Fruit fly (Drosophila melanogaster) whole organism, prepupa: ENCODE data around the gene Cyp4ac1.

ENCODE experiments used
- Blimp-1 ChIP-seq: fragments of 200-800 bp; sonication (Bioruptor generic); optimal IDR thresholded peaks from 3 replicates; lab custom pipeline; 2017; ENCODE audit warnings: missing biosample characterization, missing genetic modification characterization, mild to moderate bottlenecking, moderate library complexity, missing genetic modification reagents
- CG10631 ChIP-seq: fragments of 200-800 bp; sonication (Bioruptor generic); optimal IDR thresholded peaks from 2 replicates; lab custom pipeline; 2016; ENCODE audit warnings: missing biosample characterization, missing genetic modification characterization
- CG10669 ChIP-seq: fragments of 200-800 bp; sonication (Bioruptor generic); optimal IDR thresholded peaks from 3 replicates; lab custom pipeline; 2018; ENCODE audit warnings: missing biosample characterization, mild to moderate bottlenecking, missing genetic modification characterization, moderate library complexity
- CG11294 ChIP-seq: fragments of 200-800 bp; sonication (Bioruptor generic); IDR thresholded peaks from 2 replicates; pipeline ENCODE4 v1.3.6; 2022; ENCODE audit warnings: missing biosample characterization, missing genetic modification characterization
- CG11762 ChIP-seq: fragments of 200-800 bp; sonication (Bioruptor generic); optimal IDR thresholded peaks from 3 replicates; lab custom pipeline; 2016; ENCODE audit warnings: missing biosample characterization, missing genetic modification characterization; ENCODE audit not compliant: insufficient read depth
- CG11902 ChIP-seq: fragments of 200-800 bp; sonication (Bioruptor generic); optimal IDR thresholded peaks from 3 replicates; lab custom pipeline; 2016; ENCODE audit warnings: missing biosample characterization, missing genetic modification characterization
- CG15336 ChIP-seq: fragments of 200-800 bp; sonication (Bioruptor generic); IDR thresholded peaks from 2 replicates; pipeline ENCODE4 v1.3.6; 2022; ENCODE audit warnings: missing biosample characterization, missing genetic modification characterization
- CG1621 ChIP-seq: fragments of 200-800 bp; sonication (Bioruptor generic); optimal IDR thresholded peaks from 3 replicates; lab custom pipeline; 2018; ENCODE audit warnings: missing biosample characterization, mild to moderate bottlenecking, missing genetic modification characterization
- CG16779 ChIP-seq: fragments of 200-800 bp; sonication (Bioruptor generic); optimal IDR thresholded peaks from 3 replicates; lab custom pipeline; 2017; ENCODE audit warnings: missing biosample characterization, mild to moderate bottlenecking, missing genetic modification characterization
- CG31627 ChIP-seq: fragments of 200-800 bp; sonication (Bioruptor generic); optimal IDR thresholded peaks from 3 replicates; lab custom pipeline; 2016; ENCODE audit warnings: missing biosample characterization, missing genetic modification characterization
- CG34406 ChIP-seq: fragments of 200-800 bp; sonication (Bioruptor generic); optimal IDR thresholded peaks from 3 replicates; lab custom pipeline; 2016; ENCODE audit warnings: missing biosample characterization, missing genetic modification characterization
- CG4318 ChIP-seq: fragments of 200-800 bp; sonication (Bioruptor generic); optimal IDR thresholded peaks from 3 replicates; lab custom pipeline; 2017; ENCODE audit warnings: missing biosample characterization, mild to moderate bottlenecking, missing genetic modification characterization
- CG6163 ChIP-seq: fragments of 200-800 bp; sonication (Bioruptor generic); IDR thresholded peaks from 3 replicates; pipeline ENCODE4 v1.3.6; 2022; ENCODE audit warnings: missing biosample characterization, missing genetic modification characterization
- CG6276 ChIP-seq: fragments of 200-800 bp; sonication (Bioruptor generic); optimal IDR thresholded peaks from 2 replicates; lab custom pipeline; 2017; ENCODE audit warnings: missing biosample characterization, mild to moderate bottlenecking, missing genetic modification characterization
- CG6792 ChIP-seq: fragments of 200-800 bp; sonication (Bioruptor generic); optimal IDR thresholded peaks from 3 replicates; lab custom pipeline; 2016; ENCODE audit warnings: missing biosample characterization, missing genetic modification characterization
- CG6808 ChIP-seq: fragments of 200-800 bp; sonication (Bioruptor generic); optimal IDR thresholded peaks from 3 replicates; lab custom pipeline; 2017; ENCODE audit warnings: missing biosample characterization, missing genetic modification characterization, mild to moderate bottlenecking, moderate library complexity, missing genetic modification reagents
- CG6854 ChIP-seq: fragments of 200-800 bp; sonication (Bioruptor generic); optimal IDR thresholded peaks from 2 replicates; lab custom pipeline; 2017; ENCODE audit warnings: missing biosample characterization, mild to moderate bottlenecking, missing genetic modification characterization
- CG7368 ChIP-seq: fragments of 200-800 bp; sonication (Bioruptor generic); optimal IDR thresholded peaks from 3 replicates; lab custom pipeline; 2016; ENCODE audit warnings: missing biosample characterization, missing genetic modification characterization
- CG8319 ChIP-seq: fragments of 200-800 bp; sonication (Bioruptor generic); optimal IDR thresholded peaks from 3 replicates; lab custom pipeline; 2016; ENCODE audit warnings: missing biosample characterization, missing genetic modification characterization
- CG9139 ChIP-seq: fragments of 200-800 bp; sonication (Bioruptor generic); optimal IDR thresholded peaks from 3 replicates; lab custom pipeline; 2017; ENCODE audit warnings: missing biosample characterization, mild to moderate bottlenecking, missing genetic modification characterization
- Eip75B ChIP-seq: fragments of 200-800 bp; sonication (Bioruptor generic); optimal IDR thresholded peaks from 3 replicates; lab custom pipeline; 2016; ENCODE audit warnings: missing biosample characterization, missing genetic modification characterization
- Eip93F ChIP-seq: fragments of 200-800 bp; sonication (Bioruptor generic); optimal IDR thresholded peaks from 2 replicates; lab custom pipeline; 2016; ENCODE audit warnings: missing biosample characterization, mild to moderate bottlenecking, missing genetic modification characterization
- Ets21C ChIP-seq: fragments of 200-800 bp; sonication (Bioruptor generic); optimal IDR thresholded peaks from 3 replicates; lab custom pipeline; 2016; ENCODE audit warnings: missing biosample characterization, missing genetic modification characterization
- Ets96B ChIP-seq: fragments of 200-800 bp; optimal IDR thresholded peaks from 2 replicates; lab custom pipeline; 2019; ENCODE audit warnings: missing biosample characterization, mild to moderate bottlenecking, missing genetic modification characterization, moderate library complexity
- Gug ChIP-seq: fragments of 200-800 bp; sonication (Bioruptor generic); IDR thresholded peaks from 2 replicates; pipeline ENCODE4 v1.3.6; 2022; ENCODE audit warnings: missing biosample characterization, missing genetic modification characterization
- Hr38 ChIP-seq: sonication (Bioruptor generic); optimal IDR thresholded peaks from 2 replicates; lab custom pipeline; 2016; ENCODE audit warnings: missing biosample characterization, missing genetic modification characterization
- Hr4 ChIP-seq: fragments of 200-800 bp; sonication (Bioruptor generic); optimal IDR thresholded peaks from 3 replicates; lab custom pipeline; 2016; ENCODE audit warnings: missing biosample characterization, missing genetic modification characterization
- Lpt ChIP-seq: fragments of 200-800 bp; sonication (Bioruptor generic); optimal IDR thresholded peaks from 3 replicates; lab custom pipeline; 2016; ENCODE audit warnings: missing biosample characterization, missing genetic modification characterization
- Met ChIP-seq: fragments of 200-800 bp; sonication (Bioruptor generic); optimal IDR thresholded peaks from 3 replicates; lab custom pipeline; 2016; ENCODE audit warnings: missing biosample characterization, missing genetic modification characterization
- OdsH ChIP-seq: fragments of 200-800 bp; sonication (Bioruptor generic); optimal IDR thresholded peaks from 3 replicates; lab custom pipeline; 2016; ENCODE audit warnings: missing biosample characterization, missing genetic modification characterization
- Smox ChIP-seq: fragments of 200-800 bp; sonication (Bioruptor generic); optimal IDR thresholded peaks from 3 replicates; lab custom pipeline; 2016; ENCODE audit warnings: missing biosample characterization, missing genetic modification characterization
- Sox15 ChIP-seq: fragments of 200-800 bp; sonication (Bioruptor generic); optimal IDR thresholded peaks from 3 replicates; lab custom pipeline; 2016; ENCODE audit warnings: missing biosample characterization, missing genetic modification characterization
- achi ChIP-seq: fragments of 200-800 bp; sonication (Bioruptor generic); optimal IDR thresholded peaks from 3 replicates; lab custom pipeline; 2016; ENCODE audit warnings: missing biosample characterization, missing genetic modification characterization
- acj6 ChIP-seq: fragments of 200-800 bp; sonication (Bioruptor generic); optimal IDR thresholded peaks from 3 replicates; lab custom pipeline; 2016; ENCODE audit warnings: missing biosample characterization, missing genetic modification characterization
- cyc ChIP-seq: fragments of 200-800 bp; sonication (Bioruptor generic); optimal IDR thresholded peaks from 3 replicates; lab custom pipeline; 2016; ENCODE audit warnings: missing biosample characterization, missing genetic modification characterization
- dac ChIP-seq: fragments of 200-800 bp; sonication (Bioruptor generic); optimal IDR thresholded peaks from 2 replicates; lab custom pipeline; 2017; ENCODE audit warnings: missing biosample characterization, mild to moderate bottlenecking, missing genetic modification characterization
- dsx ChIP-seq: fragments of 200-800 bp; optimal IDR thresholded peaks from 3 replicates; lab custom pipeline; 2019; ENCODE audit warnings: missing biosample characterization, mild to moderate bottlenecking, missing genetic modification characterization, moderate library complexity; ENCODE audit not compliant: poor library complexity, severe bottlenecking
- eg ChIP-seq: fragments of 200-800 bp; sonication (Bioruptor generic); IDR thresholded peaks from 3 replicates; pipeline ENCODE4 v1.3.6; 2022; ENCODE audit warnings: missing biosample characterization, missing genetic modification characterization
- esn ChIP-seq: fragments of 200-800 bp; sonication (Bioruptor generic); optimal IDR thresholded peaks from 2 replicates; lab custom pipeline; 2016; ENCODE audit warnings: missing biosample characterization, mild to moderate bottlenecking, missing genetic modification characterization, moderate library complexity
- fd85E ChIP-seq: fragments of 200-800 bp; sonication (Bioruptor generic); optimal IDR thresholded peaks from 3 replicates; lab custom pipeline; 2016; ENCODE audit warnings: missing biosample characterization, missing genetic modification characterization
- fkh ChIP-seq: fragments of 200-800 bp; sonication (Bioruptor generic); optimal IDR thresholded peaks from 3 replicates; lab custom pipeline; 2017; ENCODE audit warnings: missing biosample characterization, mild to moderate bottlenecking, missing genetic modification characterization, moderate library complexity
- lz ChIP-seq: fragments of 200-800 bp; sonication (Bioruptor generic); optimal IDR thresholded peaks from 3 replicates; lab custom pipeline; 2016; ENCODE audit warnings: missing biosample characterization, missing genetic modification characterization
- net ChIP-seq: fragments of 200-800 bp; sonication (Bioruptor generic); optimal IDR thresholded peaks from 3 replicates; lab custom pipeline; 2016; ENCODE audit warnings: missing biosample characterization, missing genetic modification characterization
- pdm3 ChIP-seq: fragments of 200-800 bp; sonication (Bioruptor generic); optimal IDR thresholded peaks from 3 replicates; lab custom pipeline; 2016; ENCODE audit warnings: missing biosample characterization, missing genetic modification characterization
- salr ChIP-seq, 2 experiments: fragments of 200-800 bp; sonication (Bioruptor generic); optimal IDR thresholded peaks; 3 replicates each; lab custom pipeline; 2016 to 2018; ENCODE audit warnings: missing biosample characterization in 2 of 2, missing genetic modification characterization in 2 of 2, mild to moderate bottlenecking in 1 of 2
- spab ChIP-seq: fragments of 200-800 bp; sonication (Bioruptor generic); optimal IDR thresholded peaks from 2 replicates; lab custom pipeline; 2017; ENCODE audit warnings: missing biosample characterization, mild to moderate bottlenecking, missing genetic modification characterization, missing genetic modification reagents
- svp ChIP-seq: fragments of 200-800 bp; sonication (Bioruptor generic); peaks from one replicate; lab custom pipeline; 2016; ENCODE audit warnings: missing biosample characterization, missing genetic modification characterization
- vri ChIP-seq: fragments of 200-800 bp; sonication (Bioruptor generic); optimal IDR thresholded peaks from 3 replicates; lab custom pipeline; 2016; ENCODE audit warnings: missing biosample characterization, mild to moderate bottlenecking, missing genetic modification characterization

Gene Cyp4ac1

DNA sequence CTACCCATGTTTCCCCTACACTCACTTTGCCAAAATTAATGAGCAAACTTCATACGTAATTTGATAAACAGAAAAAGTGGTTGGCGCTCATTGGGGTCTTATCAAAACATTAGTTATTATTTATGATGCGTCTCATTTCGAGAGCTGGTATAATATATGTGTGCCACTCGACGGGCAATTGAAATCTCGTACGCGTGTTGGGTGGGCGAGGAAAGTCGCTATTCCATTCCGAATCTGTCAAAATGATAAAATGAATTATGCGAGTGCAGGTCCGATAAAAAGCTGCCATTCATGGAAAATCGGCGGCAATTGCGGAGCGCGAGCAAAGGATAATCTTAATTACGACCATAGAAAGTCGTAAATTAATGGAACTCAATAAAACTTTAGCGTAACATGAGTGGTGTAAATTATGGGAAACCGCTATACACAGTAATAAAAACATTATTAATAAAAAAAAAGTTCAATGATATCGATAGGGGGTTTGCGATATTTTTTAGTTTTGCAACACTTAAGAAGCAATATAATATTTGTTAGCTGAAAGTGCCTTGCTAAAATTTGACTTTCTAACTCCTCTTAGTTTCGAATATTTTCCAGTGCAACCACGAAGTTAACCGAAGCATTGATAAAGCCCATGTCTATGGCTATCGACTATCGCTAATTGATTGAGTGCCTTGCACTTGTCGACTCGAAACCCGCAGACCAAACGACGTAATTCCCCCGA lies 21.4 kb upstream of the Cyp4ac1 start (continued):
- no peak for TF ChIP-seq CG11902 (GFP tag; lab: Kevin White, UChicago)
- TF ChIP-seq dac (GFP tag; lab: Kevin White, UChicago) = no peak
- no peak for TF ChIP-seq salr (GFP tag; optimal IDR thresholded peaks at IDR 0.05; lab: Kevin White, UChicago)

DNA sequence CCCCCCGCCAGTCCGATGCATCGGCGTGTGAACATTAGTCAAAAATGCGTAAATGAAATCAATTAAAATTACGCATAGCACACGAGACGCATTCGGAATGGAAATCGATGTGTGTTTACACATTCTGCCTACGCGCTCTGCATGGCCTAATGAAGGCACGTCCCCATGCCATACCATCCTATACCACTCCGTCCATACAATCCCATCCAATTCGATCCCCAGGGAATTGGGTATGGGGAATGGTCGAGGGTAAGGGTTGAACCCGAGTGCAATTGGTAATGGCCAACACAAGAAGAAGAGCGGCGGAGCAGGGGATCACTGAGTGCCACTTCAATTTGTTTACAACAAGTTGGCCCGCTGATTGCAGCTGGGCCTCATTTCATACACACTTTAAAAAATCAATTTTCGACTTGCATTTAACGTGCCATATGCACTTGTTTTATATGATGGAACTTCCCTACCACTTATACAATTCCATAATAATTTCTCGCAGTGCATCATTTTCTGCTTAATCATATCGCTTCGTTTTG lies 18.4 kb upstream of the Cyp4ac1 start:
- TF ChIP-seq CG6808 (GFP tag; lab: Kevin White, UChicago) (peak; percentile 14), fd85E (GFP tag; lab: Kevin White, UChicago) (no peak), vri (GFP tag; lab: Kevin White, UChicago) (peak; percentile 51), CG8319 (GFP tag; lab: Kevin White, UChicago) (no peak), CG9139 (GFP tag; lab: Kevin White, UChicago) (no peak), Eip93F (GFP tag; lab: Kevin White, UChicago) (no peak), Lpt (GFP tag; lab: Kevin White, UChicago) (no peak), CG10631 (GFP tag; lab: Kevin White, UChicago) (peak; percentile 27), CG6854 (no peak), OdsH (GFP tag; lab: Kevin White, UChicago) (peak; percentile 31), Sox15 (GFP tag; lab: Kevin White, UChicago) (no peak), CG6276 (GFP tag; lab: Kevin White, UChicago) (no peak), Smox (GFP tag; lab: Kevin White, UChicago) (peak; percentile 38), CG6792 (peak; percentile 20), spab (GFP tag; lab: Kevin White, UChicago) (peak; percentile 15), Gug (no peak; the same call in 1 of the 2 replicates), CG34406 (GFP tag; lab: Kevin White, UChicago) (no peak), Ets96B (tag; lab: Kevin White, UChicago) (peak; percentile 38), pdm3 (peak; percentile 35), Hr38 (GFP tag; lab: Kevin White, UChicago) (no peak), achi (GFP tag; lab: Kevin White, UChicago) (peak; percentile 14), CG7368 (peak; percentile 19), Ets21C (GFP tag; lab: Kevin White, UChicago) (no peak), Hr4 (peak; percentile 15), CG15336 (no peak), cyc (GFP tag; lab: Kevin White, UChicago) (peak; percentile 18), CG4318 (GFP tag; lab: Kevin White, UChicago) (no peak), CG16779 (tag; lab: Kevin White, UChicago) (no peak), esn (peak; percentile 44), lz (GFP tag; lab: Kevin White, UChicago) (no peak), net (GFP tag; lab: Kevin White, UChicago) (no peak), svp (GFP tag; lab: Kevin White, UChicago) (peak; percentile 69), salr (GFP tag; optimal IDR thresholded peaks at IDR 0.05; lab: Kevin White, UChicago) (no peak), dsx (GFP tag; lab: Kevin White, UChicago) (peak; percentile 33), Blimp-1 (GFP tag; lab: Kevin White, UChicago) (no peak), CG11294 (no peak), eg (GFP tag; lab: Robert Waterston, UW) (peak; percentile 43; the same call in 1 of the 3 replicates), acj6 (peak; percentile 15), Met (GFP tag; lab: Kevin White, UChicago) (peak; percentile 39), fkh (GFP tag; lab: Kevin White, UChicago) (no peak), Eip75B (GFP tag; lab: Kevin White, UChicago) (peak; percentile 16), CG1621 (tag; lab: Kevin White, UChicago) (no peak), CG31627 (GFP tag; lab: Kevin White, UChicago) (peak; percentile 26), CG10669 (GFP tag; lab: Kevin White, UChicago) (no peak), CG6163 (GFP tag; lab: Robert Waterston, UW) (peak; percentile 64; the same call in 2 of the 3 replicates), CG11762 (no peak)
